Worm (Caenorhabditis elegans) whole organism, L1 larva: ENCODE measurements around the gene rcat-1.

Experiments used
- aly-2 ChIP-seq: fragments of 150-350 bp; optimal IDR thresholded peaks from 2 replicates; lab custom pipeline; 2014; ENCODE audit warnings: missing biosample characterization, missing genetic modification characterization
- blmp-1 ChIP-seq: fragments of 150-350 bp; optimal IDR thresholded peaks from 2 replicates; lab custom pipeline; 2014; ENCODE audit warnings: missing biosample characterization, missing genetic modification characterization
- ces-1 ChIP-seq: fragments of 150-350 bp; optimal IDR thresholded peaks from 2 replicates; lab custom pipeline; 2014; ENCODE audit warnings: missing biosample characterization, missing genetic modification reagents, missing genetic modification characterization
- jun-1 ChIP-seq: fragments of 150-350 bp; optimal IDR thresholded peaks from 2 replicates; lab custom pipeline; 2014; ENCODE audit warnings: missing biosample characterization, missing genetic modification reagents, missing genetic modification characterization
- lin-13 ChIP-seq: fragments of 150-350 bp; optimal IDR thresholded peaks from 2 replicates; lab custom pipeline; 2014; ENCODE audit warnings: missing biosample characterization, missing genetic modification reagents, missing genetic modification characterization
- lin-14 ChIP-seq: fragments of 200-800 bp; sonication (Bioruptor generic); optimal IDR thresholded peaks from 2 replicates; lab custom pipeline; 2018; ENCODE audit warnings: mild to moderate bottlenecking, missing genetic modification characterization, moderate library complexity, missing compliant biosample characterization
- lsy-2 ChIP-seq, 2 experiments: fragments of 150-350 bp; optimal IDR thresholded peaks; 2 replicates each; lab custom pipeline; 2014; ENCODE audit warnings: missing biosample characterization in 2 of 2, missing genetic modification characterization in 2 of 2
- mep-1 ChIP-seq: fragments of 150-350 bp; optimal IDR thresholded peaks from 2 replicates; lab custom pipeline; 2014; ENCODE audit warnings: missing biosample characterization, missing genetic modification characterization
- nhr-11 ChIP-seq: fragments of 150-350 bp; optimal IDR thresholded peaks from 2 replicates; lab custom pipeline; 2014; ENCODE audit warnings: missing biosample characterization, missing genetic modification characterization
- nhr-76 ChIP-seq: sonication (generic microtip); optimal IDR thresholded peaks from 2 replicates; lab custom pipeline; 2017; ENCODE audit warnings: missing biosample characterization, missing genetic modification characterization
- swsn-7 ChIP-seq: sonication (generic microtip); optimal IDR thresholded peaks from 2 replicates; lab custom pipeline; 2016; ENCODE audit warnings: missing genetic modification characterization, missing compliant biosample characterization
- unc-62 ChIP-seq: fragments of 150-350 bp; optimal IDR thresholded peaks from 2 replicates; lab custom pipeline; 2014; ENCODE audit warnings: missing biosample characterization, missing genetic modification reagents, missing genetic modification characterization

DNA sequence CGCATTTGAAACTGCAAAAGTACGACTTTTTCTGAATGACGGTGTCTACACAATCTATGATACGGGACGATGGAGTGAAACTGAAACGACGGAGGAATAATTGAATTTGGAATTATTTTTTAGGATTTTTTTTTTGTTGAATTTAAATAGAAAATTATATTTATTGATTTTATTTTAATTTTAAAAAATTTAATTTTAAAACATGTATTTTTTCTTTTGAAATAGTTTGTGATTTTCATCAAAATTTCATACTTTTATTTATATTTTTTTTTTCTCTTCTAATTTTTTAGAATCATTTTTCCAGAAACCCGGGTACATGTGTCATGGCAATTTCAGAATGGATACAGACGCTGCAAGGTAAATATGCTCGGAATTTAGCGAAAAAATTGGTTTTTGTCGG, 47.3 kb downstream of the rcat-1 start, which contains the start of gene Y38C1AA.1:
- TF ChIP-seq unc-62 (GFP tag; lab: Kevin White, UChicago): no peak
- TF ChIP-seq swsn-7 (tag; lab: Kevin White, UChicago): no peak
- TF ChIP-seq lsy-2 (tag; optimal IDR thresholded peaks at IDR 0.05; lab: Kevin White, UChicago): no peak
- TF ChIP-seq lin-13 (GFP tag; lab: Kevin White, UChicago): no peak
- TF ChIP-seq blmp-1: no peak
- TF ChIP-seq lin-14 (GFP tag; lab: Kevin White, UChicago): no peak
- no peak for TF ChIP-seq jun-1 (tag; lab: Kevin White, UChicago)
- no peak for TF ChIP-seq nhr-11 (tag; lab: Kevin White, UChicago)
- no peak for TF ChIP-seq mep-1 (tag; lab: Kevin White, UChicago)
- TF ChIP-seq nhr-76 (tag; lab: Kevin White, UChicago): no peak
- TF ChIP-seq aly-2: no peak
- no peak for TF ChIP-seq ces-1 (GFP tag; lab: Kevin White, UChicago)
